Worm (Caenorhabditis elegans): ENCODE data around the gene T01B7.9.

The T01B7.9 gene

DNA sequence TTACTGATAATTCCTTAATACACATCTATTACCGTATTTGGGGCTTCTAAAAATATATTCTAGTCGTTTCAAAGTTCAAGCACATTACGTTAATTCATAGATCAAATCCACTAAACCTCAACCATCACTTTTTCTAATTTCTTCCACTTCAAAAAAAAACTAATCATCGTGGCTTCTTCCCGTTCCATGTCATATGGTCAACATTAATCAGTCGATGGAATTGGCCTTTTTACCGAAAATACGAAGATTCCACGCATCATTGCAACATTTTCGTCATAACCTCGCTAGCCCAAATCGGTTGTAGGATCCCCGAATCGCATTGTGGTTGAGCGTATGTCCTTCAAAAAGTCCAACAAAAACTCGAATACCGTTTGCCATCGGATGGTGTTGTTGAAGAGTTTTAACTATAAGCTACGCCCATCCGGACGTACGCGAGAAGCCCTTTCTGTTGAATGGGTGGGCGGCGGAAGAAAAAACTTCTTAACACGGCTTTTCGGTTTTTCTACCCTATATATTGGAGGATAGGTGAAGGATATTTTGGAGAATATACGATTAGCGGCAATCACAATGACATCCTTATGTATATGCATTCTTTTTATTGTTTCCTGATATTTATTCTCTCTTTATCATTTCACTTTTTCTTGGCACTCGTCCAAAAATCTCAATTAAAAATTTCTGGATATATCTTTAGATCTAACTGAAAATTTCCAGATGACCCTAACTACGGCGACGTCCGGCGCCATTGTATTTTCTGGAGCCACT lies 5.9 kb upstream of the T01B7.9 start, which contains the start of gene rol-6:
TSS of gene rol-6 (plus strand) at position 712 of the 762 bp plus-strand sequence.
- TF ChIP-seq aly-1 (tag; optimal IDR thresholded peaks at IDR 0.05), result no peak
- no peak for TF ChIP-seq ets-7 (tag; optimal IDR thresholded peaks at IDR 0.05)
- TF ChIP-seq flt-1 (GFP tag; IDR thresholded peaks at IDR 0.05), result no peak
- no peak for TF ChIP-seq ceh-36 (tag; optimal IDR thresholded peaks at IDR 0.05)
- no peak for TF ChIP-seq pes-1 (GFP tag; IDR thresholded peaks at IDR 0.05)
- TF ChIP-seq tbx-11 (GFP tag; IDR thresholded peaks at IDR 0.05), result no peak

DNA sequence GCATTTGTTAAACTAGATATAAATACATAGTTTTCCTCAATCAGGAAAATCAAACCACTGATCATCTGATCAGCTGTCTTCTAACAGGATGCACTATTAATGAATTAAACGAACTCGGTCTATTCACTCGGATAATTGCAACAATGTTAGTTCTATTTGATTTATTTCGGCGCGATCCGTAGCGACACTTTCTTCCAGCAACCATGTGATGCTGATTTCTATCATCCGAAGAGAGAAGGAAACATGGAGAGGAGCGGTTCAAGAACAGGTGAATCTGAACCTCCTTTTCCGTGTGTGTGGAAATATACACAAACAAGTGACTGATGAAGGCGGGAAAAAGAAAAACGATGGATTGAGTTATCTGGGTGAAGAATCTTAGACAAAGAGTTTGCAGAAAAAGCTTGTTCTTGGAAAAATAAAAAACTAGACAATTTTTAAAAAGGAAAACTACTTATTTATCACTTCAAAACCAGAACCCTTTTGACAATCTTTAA lies 5.2 kb upstream of the T01B7.9 start:
- no peak for TF ChIP-seq flt-1 (GFP tag; IDR thresholded peaks at IDR 0.05)
- no peak for TF ChIP-seq ceh-13 (GFP tag; optimal IDR thresholded peaks at IDR 0.05)
- TF ChIP-seq scrt-1 (GFP tag; IDR thresholded peaks at IDR 0.05), result no peak
- TF ChIP-seq sea-1 (GFP tag; conservative IDR thresholded peaks at IDR 0.05), result no peak
- no peak for TF ChIP-seq hnd-1 (tag; optimal IDR thresholded peaks at IDR 0.05)
- no peak for TF ChIP-seq ets-7 (tag; optimal IDR thresholded peaks at IDR 0.05)
- no peak for TF ChIP-seq F13C5.2 (tag; optimal IDR thresholded peaks at IDR 0.05)
- no peak for TF ChIP-seq pes-1 (GFP tag; IDR thresholded peaks at IDR 0.05)
- TF ChIP-seq ceh-36 (tag; optimal IDR thresholded peaks at IDR 0.05), result no peak
- TF ChIP-seq ama-1 (optimal IDR thresholded peaks at IDR 0.05), result no peak
- no peak for TF ChIP-seq hmbx-1 (tag; optimal IDR thresholded peaks at IDR 0.05)
- TF ChIP-seq tra-4 (tag; optimal IDR thresholded peaks at IDR 0.05), result no peak
- TF ChIP-seq tbx-11 (GFP tag; IDR thresholded peaks at IDR 0.05), result no peak
- TF ChIP-seq hmg-4 (GFP tag; optimal IDR thresholded peaks at IDR 0.05), result no peak
- TF ChIP-seq tbx-37 (GFP tag; conservative IDR thresholded peaks at IDR 0.05), result no peak
- TF ChIP-seq B0310.2 (tag; optimal IDR thresholded peaks at IDR 0.05), result no peak
- TF ChIP-seq aly-1 (tag; optimal IDR thresholded peaks at IDR 0.05), result no peak

DNA sequence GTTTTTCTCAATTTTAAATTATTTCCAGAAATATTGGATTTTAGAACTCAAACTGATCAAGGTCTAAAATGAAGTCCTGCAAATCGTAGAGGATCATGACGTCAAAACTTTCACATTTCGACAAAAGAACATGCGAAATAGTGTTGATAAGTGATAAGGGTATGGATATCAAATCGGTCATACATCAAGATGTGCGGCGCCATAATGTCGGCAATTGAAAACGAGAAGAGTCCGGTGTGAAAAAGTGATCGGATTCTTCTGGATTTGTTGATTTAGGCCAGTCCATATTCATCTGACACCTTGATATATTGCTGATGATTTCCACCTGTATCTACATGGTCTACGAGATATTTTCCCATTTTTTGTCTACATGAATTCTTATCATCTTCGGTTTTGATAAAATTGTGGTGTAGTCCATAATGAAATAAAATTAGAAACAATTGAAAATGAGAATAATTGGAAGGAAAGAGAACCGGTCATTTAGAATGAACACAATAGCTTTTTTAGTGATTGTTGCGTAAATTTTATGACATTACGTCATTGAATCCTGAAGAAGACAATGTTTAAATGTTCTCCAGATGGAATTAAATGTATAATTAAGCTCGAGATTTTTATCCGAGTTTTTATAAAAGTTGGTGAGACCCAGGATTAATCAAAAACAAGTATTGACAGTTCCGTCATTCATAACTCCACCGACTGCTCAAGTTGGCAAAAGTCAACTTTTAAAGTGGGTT lies 4.5 kb upstream of the T01B7.9 start:
- TF ChIP-seq tbx-11 (GFP tag; IDR thresholded peaks at IDR 0.05) (no peak), pes-1 (GFP tag; IDR thresholded peaks at IDR 0.05) (no peak), ceh-13 (GFP tag; optimal IDR thresholded peaks at IDR 0.05) (no peak), flt-1 (GFP tag; IDR thresholded peaks at IDR 0.05) (no peak), ama-1 (optimal IDR thresholded peaks at IDR 0.05) (no peak), scrt-1 (GFP tag; IDR thresholded peaks at IDR 0.05) (no peak), F13C5.2 (tag; optimal IDR thresholded peaks at IDR 0.05) (no peak), hmg-4 (GFP tag; optimal IDR thresholded peaks at IDR 0.05) (no peak), sea-1 (GFP tag; conservative IDR thresholded peaks at IDR 0.05) (no peak), ets-7 (tag; optimal IDR thresholded peaks at IDR 0.05) (no peak), tra-4 (tag; optimal IDR thresholded peaks at IDR 0.05) (no peak), ceh-36 (tag; optimal IDR thresholded peaks at IDR 0.05) (no peak), aly-1 (tag; optimal IDR thresholded peaks at IDR 0.05) (no peak), hnd-1 (tag; optimal IDR thresholded peaks at IDR 0.05) (no peak), hmbx-1 (tag; optimal IDR thresholded peaks at IDR 0.05) (no peak)

DNA sequence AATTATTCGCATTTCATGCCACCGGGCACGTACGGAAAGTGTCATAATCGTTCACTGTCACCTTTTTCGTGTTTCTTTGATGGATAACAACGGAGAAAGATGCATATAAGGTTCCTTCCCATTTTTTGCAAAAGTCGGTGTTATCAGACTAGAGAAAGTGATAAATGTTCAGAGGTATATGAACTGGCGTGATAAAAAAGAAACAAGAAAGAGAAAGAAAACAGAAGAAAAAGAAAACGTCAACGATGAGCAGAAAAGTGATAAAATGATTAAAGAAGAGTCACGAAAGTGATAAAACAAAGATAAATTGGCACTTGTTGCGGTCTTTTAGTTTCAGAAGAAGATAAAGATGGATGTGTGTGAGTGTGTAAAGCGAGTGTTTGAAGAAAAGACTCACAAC lies 3.7 kb upstream of the T01B7.9 start:
- TF ChIP-seq tbx-37 (GFP tag; conservative IDR thresholded peaks at IDR 0.05), result no peak
- TF ChIP-seq sea-1 (GFP tag; conservative IDR thresholded peaks at IDR 0.05), result no peak
- no peak for TF ChIP-seq B0310.2 (tag; optimal IDR thresholded peaks at IDR 0.05)
- no peak for TF ChIP-seq ceh-13 (GFP tag; optimal IDR thresholded peaks at IDR 0.05)
- TF ChIP-seq ets-7 (tag; optimal IDR thresholded peaks at IDR 0.05), result no peak
- TF ChIP-seq ama-1 (optimal IDR thresholded peaks at IDR 0.05), result no peak
- TF ChIP-seq hmbx-1 (tag; optimal IDR thresholded peaks at IDR 0.05), result no peak
- TF ChIP-seq pes-1 (GFP tag; IDR thresholded peaks at IDR 0.05), result no peak
- TF ChIP-seq hnd-1 (tag; optimal IDR thresholded peaks at IDR 0.05), result no peak
- no peak for TF ChIP-seq F13C5.2 (tag; optimal IDR thresholded peaks at IDR 0.05)
- no peak for TF ChIP-seq ceh-36 (tag; optimal IDR thresholded peaks at IDR 0.05)
- no peak for TF ChIP-seq scrt-1 (GFP tag; IDR thresholded peaks at IDR 0.05)

DNA sequence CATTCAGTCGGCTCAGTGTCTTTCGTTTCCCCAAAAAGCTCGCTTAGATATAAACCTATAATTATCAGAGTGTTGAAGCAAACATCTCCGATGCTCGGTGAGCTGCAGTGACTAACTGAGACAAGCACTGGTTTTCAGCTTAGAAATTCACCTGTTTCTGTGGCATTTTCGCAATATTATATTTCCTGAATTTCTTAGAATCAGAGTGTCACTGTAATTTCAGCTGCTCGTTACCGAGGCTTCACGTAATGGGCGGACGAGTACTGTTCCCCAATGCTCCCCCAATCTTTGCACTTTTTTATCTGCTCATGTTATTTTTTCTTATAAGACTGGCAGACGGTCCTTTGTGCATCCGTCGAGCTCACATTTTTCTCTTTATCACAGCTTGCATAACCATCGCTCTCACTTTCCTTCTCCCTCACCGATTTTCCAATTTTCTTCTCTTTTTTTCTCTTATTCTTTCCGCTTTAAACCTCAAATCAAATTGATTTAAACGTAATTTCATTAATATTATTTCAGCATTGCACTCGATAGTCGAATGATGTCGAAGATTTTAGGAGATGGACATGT lies 4.6 kb downstream of the T01B7.9 start, which contains the start of gene trcs-2:
TSS of gene trcs-2 (plus strand) at position 520 of the 570 bp plus-strand sequence.
- TF ChIP-seq flt-1 (GFP tag; IDR thresholded peaks at IDR 0.05) (no peak), ceh-13 (GFP tag; optimal IDR thresholded peaks at IDR 0.05) (no peak), hnd-1 (tag; optimal IDR thresholded peaks at IDR 0.05) (no peak), B0310.2 (tag; optimal IDR thresholded peaks at IDR 0.05) (no peak), sea-1 (GFP tag; conservative IDR thresholded peaks at IDR 0.05) (no peak), hmg-4 (GFP tag; optimal IDR thresholded peaks at IDR 0.05) (no peak), tbx-37 (GFP tag; conservative IDR thresholded peaks at IDR 0.05) (no peak), F13C5.2 (tag; optimal IDR thresholded peaks at IDR 0.05) (no peak), scrt-1 (GFP tag; IDR thresholded peaks at IDR 0.05) (no peak), pes-1 (GFP tag; IDR thresholded peaks at IDR 0.05) (no peak), ama-1 (optimal IDR thresholded peaks at IDR 0.05) (no peak), hmbx-1 (tag; optimal IDR thresholded peaks at IDR 0.05) (no peak), ceh-36 (tag; optimal IDR thresholded peaks at IDR 0.05) (no peak), aly-1 (tag; optimal IDR thresholded peaks at IDR 0.05) (no peak), tbx-11 (GFP tag; IDR thresholded peaks at IDR 0.05) (no peak), tra-4 (tag; optimal IDR thresholded peaks at IDR 0.05) (no peak), ets-7 (tag; optimal IDR thresholded peaks at IDR 0.05) (no peak)

DNA sequence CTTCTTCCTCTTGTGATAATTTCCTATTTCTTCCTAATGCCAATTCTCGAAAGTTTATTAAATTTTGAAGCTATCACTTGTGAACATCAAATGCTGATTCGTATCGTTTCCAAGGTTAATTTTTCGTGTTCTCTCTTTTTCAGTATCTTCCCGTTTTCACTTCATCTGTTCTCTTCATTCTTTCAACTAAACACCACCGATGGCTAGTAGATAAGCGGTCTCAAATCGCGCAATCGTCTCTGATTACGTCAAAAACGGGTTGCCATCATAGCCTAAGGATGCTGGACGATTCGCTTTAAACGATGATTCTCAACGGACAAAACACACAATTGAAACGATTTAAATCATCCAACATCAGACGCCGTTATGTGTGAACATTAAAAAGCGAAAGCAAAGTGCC lies 9.0 kb downstream of the T01B7.9 start:
- no peak for TF ChIP-seq ets-7 (tag; optimal IDR thresholded peaks at IDR 0.05)
- no peak for TF ChIP-seq scrt-1 (GFP tag; IDR thresholded peaks at IDR 0.05)
- no peak for TF ChIP-seq tbx-11 (GFP tag; IDR thresholded peaks at IDR 0.05)
- no peak for TF ChIP-seq tbx-37 (GFP tag; conservative IDR thresholded peaks at IDR 0.05)
- no peak for TF ChIP-seq B0310.2 (tag; optimal IDR thresholded peaks at IDR 0.05)
- no peak for TF ChIP-seq hmbx-1 (tag; optimal IDR thresholded peaks at IDR 0.05)
- TF ChIP-seq aly-1 (tag; optimal IDR thresholded peaks at IDR 0.05), result no peak
- no peak for TF ChIP-seq hnd-1 (tag; optimal IDR thresholded peaks at IDR 0.05)
- TF ChIP-seq sea-1 (GFP tag; conservative IDR thresholded peaks at IDR 0.05), result no peak
- no peak for TF ChIP-seq ceh-36 (tag; optimal IDR thresholded peaks at IDR 0.05)
- TF ChIP-seq tra-4 (tag; optimal IDR thresholded peaks at IDR 0.05), result no peak
- no peak for TF ChIP-seq flt-1 (GFP tag; IDR thresholded peaks at IDR 0.05)
- no peak for TF ChIP-seq F13C5.2 (tag; optimal IDR thresholded peaks at IDR 0.05)
- no peak for TF ChIP-seq pes-1 (GFP tag; IDR thresholded peaks at IDR 0.05)

All from whole organism, early embryonic.